Worm (Caenorhabditis elegans): ENCODE results near the gene T26H5.11.

The T26H5.11 gene

DNA sequence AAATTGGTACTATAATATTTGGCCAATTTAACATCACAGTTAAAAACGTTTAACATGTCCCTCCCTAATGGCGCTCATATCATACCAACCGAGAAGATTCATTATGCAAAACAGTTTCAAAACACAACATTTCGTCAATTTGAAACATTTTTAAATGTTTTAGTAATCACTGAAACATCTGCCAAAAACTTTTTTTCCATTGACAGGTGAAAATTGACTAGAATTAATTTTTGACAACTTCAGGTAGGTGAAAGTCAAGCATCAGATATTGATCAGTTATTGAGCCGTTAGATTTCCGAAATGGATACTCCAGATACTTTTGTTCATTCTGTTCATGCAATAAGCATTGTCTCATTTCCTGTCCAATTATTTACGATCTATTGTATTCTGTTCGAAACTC lies 37.2 kb downstream of the T26H5.11 start, which contains the start of gene srh-257:
srh-257 (plus strand) TSS at position 301 of the 400 bp plus-strand sequence.
- TF ChIP-seq ama-1 (optimal IDR thresholded peaks at IDR 0.05) (no peak), lin-11 (tag; optimal IDR thresholded peaks at IDR 0.05) (no peak), mec-3 (tag; optimal IDR thresholded peaks at IDR 0.05; ENCODE audit: borderline replicate concordance) (no peak), odd-2 (tag; optimal IDR thresholded peaks at IDR 0.05) (no peak), ttx-3 (tag; optimal IDR thresholded peaks at IDR 0.05) (no peak), pha-4 (tag; optimal IDR thresholded peaks at IDR 0.05) (no peak), F13H6.1 (tag; optimal IDR thresholded peaks at IDR 0.05) (no peak), K02D7.2 (tag; optimal IDR thresholded peaks at IDR 0.05) (no peak), ahr-1 (tag; optimal IDR thresholded peaks at IDR 0.05) (no peak), pha-2 (tag; optimal IDR thresholded peaks at IDR 0.05) (no peak), rnt-1 (tag; optimal IDR thresholded peaks at IDR 0.05) (no peak), nhr-232 (tag; optimal IDR thresholded peaks at IDR 0.05) (no peak)

DNA sequence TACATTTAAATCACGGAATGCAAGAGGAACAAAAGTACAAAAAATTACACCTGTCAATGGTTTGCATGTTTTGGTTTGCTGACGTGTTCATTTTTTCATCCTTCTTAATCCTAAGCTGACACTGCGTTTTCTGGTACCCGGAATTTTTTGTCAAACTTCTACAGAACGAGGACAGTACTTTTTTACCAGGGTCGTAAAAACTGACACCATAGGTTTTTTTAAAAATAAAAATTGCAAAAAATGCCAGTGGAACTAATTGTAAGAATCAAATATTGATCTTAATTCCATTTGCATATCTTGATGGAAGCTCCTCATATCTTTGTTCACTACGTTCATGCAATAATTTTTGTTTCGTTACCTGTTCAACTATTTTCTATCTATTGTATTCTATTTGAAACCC lies 39.2 kb downstream of the T26H5.11 start, which contains the start of gene srh-258:
srh-258 (plus strand) TSS at position 301 of the 400 bp plus-strand sequence.
- TF ChIP-seq T23F11.4 (GFP tag; optimal IDR thresholded peaks at IDR 0.05), result no peak
- no peak for TF ChIP-seq F13H6.1 (tag; optimal IDR thresholded peaks at IDR 0.05)
- TF ChIP-seq hlh-15 (tag; optimal IDR thresholded peaks at IDR 0.05), result no peak
- no peak for TF ChIP-seq fax-1 (tag; optimal IDR thresholded peaks at IDR 0.05)
- TF ChIP-seq Y22D7AL.16 (tag; optimal IDR thresholded peaks at IDR 0.05), result no peak
- TF ChIP-seq elt-4 (tag; optimal IDR thresholded peaks at IDR 0.05), result no peak
- no peak for TF ChIP-seq ceh-14 (tag; optimal IDR thresholded peaks at IDR 0.05)
- TF ChIP-seq che-1 (tag; optimal IDR thresholded peaks at IDR 0.05), result no peak
- TF ChIP-seq sox-4 (tag; optimal IDR thresholded peaks at IDR 0.05), result no peak
- no peak for TF ChIP-seq hlh-8 (tag; optimal IDR thresholded peaks at IDR 0.05)
- TF ChIP-seq syd-9 (tag; optimal IDR thresholded peaks at IDR 0.05), result no peak
- no peak for TF ChIP-seq unc-55 (GFP tag; optimal IDR thresholded peaks at IDR 0.05)
- TF ChIP-seq ceh-45 (GFP tag; IDR thresholded peaks at IDR 0.05), result no peak
- no peak for TF ChIP-seq ceh-19 (GFP tag; optimal IDR thresholded peaks at IDR 0.05)
- TF ChIP-seq hlh-6 (tag; optimal IDR thresholded peaks at IDR 0.05), result no peak
- no peak for TF ChIP-seq K02D7.2 (tag; optimal IDR thresholded peaks at IDR 0.05)
- TF ChIP-seq ceh-9 (tag; optimal IDR thresholded peaks at IDR 0.05), result no peak

DNA sequence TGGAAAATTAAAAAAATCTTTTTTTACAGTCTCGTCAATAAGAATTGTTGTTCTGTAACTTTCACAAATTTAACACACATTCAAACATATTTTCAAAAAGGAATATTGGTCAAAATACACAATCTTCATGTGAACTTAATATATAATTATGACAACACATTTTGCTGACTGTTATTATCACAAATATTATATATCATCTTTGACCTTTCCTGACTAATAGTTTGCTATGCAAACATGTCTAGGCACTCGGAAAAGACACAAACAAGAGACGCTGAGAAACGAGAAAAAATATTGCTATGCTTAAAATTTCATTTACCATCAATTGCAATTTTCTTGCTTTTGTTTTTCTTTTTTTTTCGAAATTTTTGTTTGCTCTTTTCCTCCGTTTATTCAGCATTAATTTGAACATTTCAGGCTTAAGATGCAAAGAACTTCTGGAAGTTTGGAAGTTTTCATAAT lies 42.2 kb downstream of the T26H5.11 start, which contains the start of gene fbxa-135:
fbxa-135 (plus strand) TSS at position 409 of the 459 bp plus-strand sequence.
- TF ChIP-seq rnt-1 (tag; optimal IDR thresholded peaks at IDR 0.05) (no peak), ets-4 (tag; optimal IDR thresholded peaks at IDR 0.05) (no peak), ceh-24 (tag; optimal IDR thresholded peaks at IDR 0.05) (no peak), hlh-6 (tag; optimal IDR thresholded peaks at IDR 0.05) (no peak), ceh-9 (tag; optimal IDR thresholded peaks at IDR 0.05) (no peak), eyg-1 (tag; optimal IDR thresholded peaks at IDR 0.05) (no peak), ztf-16 (tag; optimal IDR thresholded peaks at IDR 0.05) (no peak), gmeb-2 (tag; optimal IDR thresholded peaks at IDR 0.05) (no peak), tbx-7 (tag; optimal IDR thresholded peaks at IDR 0.05) (no peak), ceh-14 (tag; optimal IDR thresholded peaks at IDR 0.05) (no peak), T23F11.4 (GFP tag; optimal IDR thresholded peaks at IDR 0.05) (no peak)

DNA sequence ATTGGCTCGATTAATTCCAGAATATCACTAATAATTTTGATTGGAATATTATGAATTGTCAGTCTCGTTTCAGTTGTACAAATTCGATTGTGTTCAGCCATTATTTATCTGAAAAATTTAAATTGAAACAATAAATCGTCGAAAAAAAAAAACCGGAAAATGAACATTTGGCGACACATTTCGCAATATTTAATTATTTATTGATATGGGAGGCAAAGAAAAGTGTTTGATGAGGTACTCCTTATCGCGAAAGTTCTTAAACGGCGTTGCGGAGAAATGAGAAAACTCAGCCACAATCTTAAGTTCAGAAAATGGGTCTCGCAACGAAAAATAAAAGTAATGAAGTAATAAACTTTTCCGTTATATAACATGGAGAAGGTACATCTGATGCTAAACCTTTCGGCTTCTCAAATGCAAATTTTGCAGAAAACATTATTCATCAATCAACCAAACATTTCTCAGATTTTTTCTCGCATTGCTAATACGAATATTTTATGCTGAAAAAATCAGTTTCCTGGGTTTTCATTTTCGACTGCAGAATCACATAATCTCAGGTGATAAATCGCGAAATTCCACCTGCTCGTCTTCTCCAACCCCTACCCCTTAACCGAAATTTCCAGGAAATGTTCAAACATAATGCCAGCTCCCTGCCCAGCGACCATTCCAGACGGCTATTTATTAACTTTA lies 44.3 kb downstream of the T26H5.11 start, which contains the start of the genes T06E6.15 and sri-7:
T06E6.15 (minus strand) TSS at position 101 of the 687 bp plus-strand sequence.
sri-7 (plus strand) TSS at position 637 of the 687 bp plus-strand sequence.
- TF ChIP-seq ceh-6 (GFP tag; optimal IDR thresholded peaks at IDR 0.05) (no peak), lin-11 (tag; optimal IDR thresholded peaks at IDR 0.05) (no peak), rnt-1 (tag; optimal IDR thresholded peaks at IDR 0.05) (no peak), gmeb-2 (tag; optimal IDR thresholded peaks at IDR 0.05) (no peak), dmd-4 (tag; optimal IDR thresholded peaks at IDR 0.05; ENCODE audit: borderline replicate concordance) (no peak), elt-2 (tag; optimal IDR thresholded peaks at IDR 0.05) (no peak), hlh-13 (GFP tag; optimal IDR thresholded peaks at IDR 0.05) (no peak), che-1 (tag; optimal IDR thresholded peaks at IDR 0.05) (no peak), nhr-11 (tag; optimal IDR thresholded peaks at IDR 0.05) (no peak), ceh-19 (GFP tag; optimal IDR thresholded peaks at IDR 0.05) (no peak), fax-1 (tag; optimal IDR thresholded peaks at IDR 0.05) (no peak), odd-2 (tag; optimal IDR thresholded peaks at IDR 0.05) (no peak), C38D4.7 (GFP tag; optimal IDR thresholded peaks at IDR 0.05) (no peak), ama-1 (optimal IDR thresholded peaks at IDR 0.05) (no peak), sox-4 (tag; optimal IDR thresholded peaks at IDR 0.05) (no peak), ceh-30 (tag; optimal IDR thresholded peaks at IDR 0.05) (no peak)
